Fruit fly (Drosophila melanogaster): ENCODE data around the gene yem.

The yem gene

dm6 chr3R:29083459-29084457, 38.9 kb downstream of the yem start (continued):
- TF ChIP-seq CG2120 (GFP tag; optimal IDR thresholded peaks at IDR 0.05), result no peak
- no peak for TF ChIP-seq BtbVII (GFP tag; optimal IDR thresholded peaks at IDR 0.05)
- no peak for TF ChIP-seq ranshi (GFP tag; IDR thresholded peaks at IDR 0.05)
- no peak for TF ChIP-seq ssp (GFP tag; IDR thresholded peaks at IDR 0.05)
- no peak for TF ChIP-seq chn (GFP tag; optimal IDR thresholded peaks at IDR 0.05)
- no peak for TF ChIP-seq ap (GFP tag; IDR thresholded peaks at IDR 0.05)
- TF ChIP-seq Optix (GFP tag; IDR thresholded peaks at IDR 0.05), result no peak
- TF ChIP-seq Med (GFP tag), result peak; percentile 55
- TF ChIP-seq zen (tag; optimal IDR thresholded peaks at IDR 0.05), result peak; percentile 1
- no peak for TF ChIP-seq schlank (tag; optimal IDR thresholded peaks at IDR 0.05)
- no peak for TF ChIP-seq grau (tag; optimal IDR thresholded peaks at IDR 0.05)
- TF ChIP-seq CG7786 (GFP tag; optimal IDR thresholded peaks at IDR 0.05), result no peak
- no peak for TF ChIP-seq Hr51 (GFP tag; optimal IDR thresholded peaks at IDR 0.05)
- no peak for TF ChIP-seq Bteb2 (GFP tag; optimal IDR thresholded peaks at IDR 0.05)
- peak; percentile 89 for TF ChIP-seq twi (tag; optimal IDR thresholded peaks at IDR 0.05)
- no peak for TF ChIP-seq CG32772 (GFP tag; IDR thresholded peaks at IDR 0.05)
- no peak for TF ChIP-seq NC2α (GFP tag; optimal IDR thresholded peaks at IDR 0.05)
- TF ChIP-seq knrl (GFP tag; IDR thresholded peaks at IDR 0.05; ENCODE audit: partially characterized antibody), result no peak
- peak; percentile 26 for TF ChIP-seq CG18262 (tag; optimal IDR thresholded peaks at IDR 0.05)
- TF ChIP-seq ATbp (GFP tag; optimal IDR thresholded peaks at IDR 0.05), result peak; percentile 70
- no peak for TF ChIP-seq eyg (GFP tag; optimal IDR thresholded peaks at IDR 0.05)
- TF ChIP-seq CG6254 (GFP tag; optimal IDR thresholded peaks at IDR 0.05), result peak; percentile 42
- TF ChIP-seq CG7963 (GFP tag; IDR thresholded peaks at IDR 0.05; ENCODE audit: partially characterized antibody), result no peak
- TF ChIP-seq Ets65A (GFP tag), result no peak
- no peak for TF ChIP-seq CG11504 (tag; optimal IDR thresholded peaks at IDR 0.05)
- no peak for TF ChIP-seq CG3847 (GFP tag; IDR thresholded peaks at IDR 0.05)
- peak; percentile 13 to 44 for TF ChIP-seq bsh (GFP tag; optimal IDR thresholded peaks at IDR 0.05)
- TF ChIP-seq CG17568 (GFP tag; optimal IDR thresholded peaks at IDR 0.05), result peak; percentile 30
- no peak for TF ChIP-seq dpn (GFP tag; optimal IDR thresholded peaks at IDR 0.05)
- TF ChIP-seq Drgx (GFP tag; IDR thresholded peaks at IDR 0.05), result 0 out of 2 replicates have a peak, but pooled peaks have one; percentile 8
- peak; percentile 20; the same call in 1 of the 2 replicates for TF ChIP-seq onecut (GFP tag; IDR thresholded peaks at IDR 0.05)
- no peak for TF ChIP-seq H2.0 (GFP tag; IDR thresholded peaks at IDR 0.05)
- no peak for TF ChIP-seq pita (GFP tag; optimal IDR thresholded peaks at IDR 0.05)
- no peak for TF ChIP-seq Kr (GFP tag; optimal IDR thresholded peaks at IDR 0.05)
- TF ChIP-seq CG3407 (GFP tag; optimal IDR thresholded peaks at IDR 0.05), result peak; percentile 57
- no peak for TF ChIP-seq mld (GFP tag; IDR thresholded peaks at IDR 0.05; ENCODE audit: partially characterized antibody)
- TF ChIP-seq Dad (GFP tag; optimal IDR thresholded peaks at IDR 0.05), result no peak
- peak; percentile 35; the same call in 1 of the 2 replicates for TF ChIP-seq Xrp1 (GFP tag; IDR thresholded peaks at IDR 0.05)
- no peak for TF ChIP-seq CG4854 (GFP tag; optimal IDR thresholded peaks at IDR 0.05)
- TF ChIP-seq CHES-1-like (GFP tag; optimal IDR thresholded peaks at IDR 0.05), result no peak
- no peak for TF ChIP-seq Hey (tag; optimal IDR thresholded peaks at IDR 0.05)
- TF ChIP-seq kah (GFP tag; optimal IDR thresholded peaks at IDR 0.05), result no peak
- TF ChIP-seq sisA (GFP tag; IDR thresholded peaks at IDR 0.05), result no peak
- TF ChIP-seq peb (GFP tag; IDR thresholded peaks at IDR 0.05), result no peak
- TF ChIP-seq Lpt (GFP tag; optimal IDR thresholded peaks at IDR 0.05), result no peak
- TF ChIP-seq slp2 (GFP tag; optimal IDR thresholded peaks at IDR 0.05), result no peak
- no peak for TF ChIP-seq pzg (GFP tag; optimal IDR thresholded peaks at IDR 0.05)
- TF ChIP-seq so (GFP tag; IDR thresholded peaks at IDR 0.05), result 0 out of 3 replicates have a peak, but pooled peaks have one; percentile 38
- TF ChIP-seq CG9876 (GFP tag; optimal IDR thresholded peaks at IDR 0.05), result no peak

Data from whole organism, embryonic.